Worm (Caenorhabditis elegans): ENCODE data around the gene Y41C4A.12.

- no peak for TF ChIP-seq pqm-1 (tag; optimal IDR thresholded peaks at IDR 0.05)
- TF ChIP-seq fkh-10 (GFP tag; optimal IDR thresholded peaks at IDR 0.05): no peak
- TF ChIP-seq pha-4 (tag; optimal IDR thresholded peaks at IDR 0.05): no peak
- TF ChIP-seq skn-1 (tag; optimal IDR thresholded peaks at IDR 0.05): no peak
- TF ChIP-seq egl-27 (tag; optimal IDR thresholded peaks at IDR 0.05): no peak
- no peak for TF ChIP-seq nhr-11 (tag; optimal IDR thresholded peaks at IDR 0.05)
- TF ChIP-seq aly-2 (tag; optimal IDR thresholded peaks at IDR 0.05): no peak
- no peak for TF ChIP-seq nhr-23 (tag; optimal IDR thresholded peaks at IDR 0.05)
- no peak for TF ChIP-seq mdl-1 (tag; optimal IDR thresholded peaks at IDR 0.05)
- TF ChIP-seq nhr-237 (tag; optimal IDR thresholded peaks at IDR 0.05): no peak
- TF ChIP-seq ztf-4 (tag; optimal IDR thresholded peaks at IDR 0.05): no peak
- no peak for TF ChIP-seq unc-62 (GFP tag; optimal IDR thresholded peaks at IDR 0.05)
- no peak for TF ChIP-seq unc-39 (tag; optimal IDR thresholded peaks at IDR 0.05)
Measured at ce11 chrIII:11696273-11696672, 30.2 kb downstream of the Y41C4A.12 start, which contains the start of gene Y41C4A.6.

All from whole organism, L3 larva.